Worm (Caenorhabditis elegans) whole organism, young adult: ENCODE results near the gene exc-15.
A peak's percentile ranks its signal among the peaks of the same experiment; 100 is the strongest.

Experiments
- egrh-3 ChIP-seq: fragments of 200-800 bp; sonication (Bioruptor generic); IDR thresholded peaks from 2 replicates; pipeline ENCODE4 v1.3.6; 2022; ENCODE audit warnings: missing genetic modification reagents, missing genetic modification characterization, missing compliant biosample characterization
- fkh-3 ChIP-seq: sonication (generic microtip); optimal IDR thresholded peaks from 2 replicates; lab custom pipeline; 2016; ENCODE audit warnings: mild to moderate bottlenecking, missing genetic modification characterization, missing compliant biosample characterization
- pbrm-1 ChIP-seq: fragments of 200-800 bp; sonication (Bioruptor generic); IDR thresholded peaks from 2 replicates; pipeline ENCODE4 v1.3.6; 2022; ENCODE audit warnings: missing genetic modification reagents, missing genetic modification characterization, missing compliant biosample characterization
- pha-4 ChIP-seq: fragments of 150-350 bp; sonication (generic microtip); optimal IDR thresholded peaks from 2 replicates; lab custom pipeline; 2014; ENCODE audit warnings: missing biosample characterization, missing genetic modification reagents, missing genetic modification characterization
- rcor-1 ChIP-seq: fragments of 200-800 bp; sonication (Bioruptor generic); IDR thresholded peaks from 2 replicates; pipeline ENCODE4 v1.3.6; 2022; ENCODE audit warnings: missing genetic modification reagents, missing genetic modification characterization, missing compliant biosample characterization
- sea-2 ChIP-seq: fragments of 200-800 bp; sonication (Bioruptor generic); IDR thresholded peaks from 2 replicates; pipeline ENCODE4 v1.3.6; 2022; ENCODE audit warnings: missing genetic modification characterization, missing compliant biosample characterization
- unc-62 ChIP-seq: fragments of 150-350 bp; optimal IDR thresholded peaks from 2 replicates; lab custom pipeline; 2014; ENCODE audit warnings: missing biosample characterization, missing genetic modification reagents, missing genetic modification characterization
- ztf-18 ChIP-seq: sonication (generic microtip); optimal IDR thresholded peaks from 2 replicates; lab custom pipeline; 2016; ENCODE audit warnings: missing genotype, mild to moderate bottlenecking, missing genetic modification characterization, missing compliant biosample characterization

DNA sequence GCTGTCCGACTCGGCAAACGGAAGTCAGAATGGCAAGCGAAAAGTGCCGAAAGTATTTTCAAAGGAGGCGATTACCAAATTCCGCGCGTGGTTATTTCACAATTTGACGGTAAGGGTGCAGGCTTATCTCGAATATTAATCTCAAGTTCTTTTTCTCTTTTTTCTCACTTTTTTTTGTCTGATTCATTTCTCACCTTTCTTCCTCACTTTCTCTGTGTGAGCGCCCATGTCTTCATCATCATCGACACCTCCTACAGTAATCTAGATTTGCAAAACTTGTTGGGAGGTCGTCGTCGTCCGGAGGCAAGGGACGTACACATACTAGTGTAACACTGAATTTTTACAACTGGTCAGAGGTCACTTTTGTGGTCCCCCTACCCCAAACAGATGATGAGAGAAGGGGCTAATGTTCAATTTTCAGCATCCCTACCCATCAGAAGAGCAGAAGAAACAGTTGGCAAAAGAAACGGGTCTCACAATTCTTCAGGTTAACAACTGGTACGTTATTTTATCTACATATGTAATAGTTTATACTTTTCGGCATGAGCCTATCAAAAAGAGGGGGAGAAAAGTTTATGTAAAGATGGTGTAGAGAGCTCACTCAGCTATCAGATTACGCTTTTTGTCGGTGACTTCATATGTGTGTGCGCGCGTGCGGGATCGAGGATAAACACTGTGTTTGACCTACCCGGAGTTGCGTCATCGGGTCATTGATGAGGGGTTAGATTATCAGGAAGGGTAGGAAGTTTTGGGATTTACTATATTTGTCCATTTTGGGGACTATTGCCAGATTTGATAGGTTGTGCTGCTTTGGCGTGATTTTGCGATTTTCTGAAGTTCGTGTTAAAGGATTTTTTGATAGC is 22.4 kb downstream of the exc-15 start:
- TF ChIP-seq fkh-3 (tag; lab: Kevin White, UChicago) (no peak), unc-62 (GFP tag; lab: Kevin White, UChicago) (peak; percentile 47), sea-2 (no peak), pha-4 (tag; lab: Kevin White, UChicago) (no peak), rcor-1 (no peak), ztf-18 (tag; lab: Kevin White, UChicago) (no peak), egrh-3 (GFP tag; lab: Robert Waterston, UW) (no peak), pbrm-1 (GFP tag; lab: Robert Waterston, UW) (no peak)
